Worm (Caenorhabditis elegans): ENCODE results near the gene M110.9.

ce11 chrII:8198503-8198902 is 32.6 kb upstream of the M110.9 start, which contains the start of gene qua-1:
- no peak for TF ChIP-seq lin-13 (GFP tag; optimal IDR thresholded peaks at IDR 0.05)
- no peak for TF ChIP-seq tag-97 (GFP tag; IDR thresholded peaks at IDR 0.05)
- TF ChIP-seq lin-39 (tag; optimal IDR thresholded peaks at IDR 0.05): no peak
- TF ChIP-seq ceh-82 (tag; optimal IDR thresholded peaks at IDR 0.05): no peak
- TF ChIP-seq ztf-11 (tag; optimal IDR thresholded peaks at IDR 0.05): no peak
- TF ChIP-seq ama-1 (optimal IDR thresholded peaks at IDR 0.05): no peak
- no peak for TF ChIP-seq nhr-25 (tag; optimal IDR thresholded peaks at IDR 0.05; ENCODE audit: borderline replicate concordance, insufficient read depth)

Measured in whole organism, L4 larva.